Fruit fly (Drosophila melanogaster): ENCODE measurements around the gene Fhos.

The Fhos gene

dm6 chr3L:8823730-8824374, 70.4 kb downstream of the Fhos start (continued):
- 0 out of 2 replicates have a peak, but pooled peaks have one; percentile 27 for TF ChIP-seq CG17612 (GFP tag; IDR thresholded peaks at IDR 0.05)
- no peak for TF ChIP-seq disco-r (GFP tag; optimal IDR thresholded peaks at IDR 0.05)
- TF ChIP-seq CG34376 (GFP tag; optimal IDR thresholded peaks at IDR 0.05): no peak
- no peak for TF ChIP-seq run (tag; optimal IDR thresholded peaks at IDR 0.05)
- 0 out of 2 replicates have a peak, but pooled peaks have one; percentile 17 for TF ChIP-seq CG5953 (GFP tag; IDR thresholded peaks at IDR 0.05)
- peak; percentile 38 for TF ChIP-seq CG12659 (GFP tag; optimal IDR thresholded peaks at IDR 0.05)
- no peak for TF ChIP-seq CG6813 (GFP tag; optimal IDR thresholded peaks at IDR 0.05)
- no peak for TF ChIP-seq bowl (GFP tag; IDR thresholded peaks at IDR 0.05)
- TF ChIP-seq B-H2 (GFP tag; optimal IDR thresholded peaks at IDR 0.05): no peak
- no peak for TF ChIP-seq CG14050 (GFP tag; IDR thresholded peaks at IDR 0.05)
- no peak for TF ChIP-seq CG6683 (GFP tag; optimal IDR thresholded peaks at IDR 0.05)
- no peak for TF ChIP-seq vfl (GFP tag; optimal IDR thresholded peaks at IDR 0.05)
- TF ChIP-seq Camta (GFP tag; optimal IDR thresholded peaks at IDR 0.05): no peak
- TF ChIP-seq CG9437 (GFP tag; optimal IDR thresholded peaks at IDR 0.05): peak; percentile 17
- TF ChIP-seq Lpt (GFP tag; optimal IDR thresholded peaks at IDR 0.05): no peak
- TF ChIP-seq CG14860 (GFP tag; IDR thresholded peaks at IDR 0.05; ENCODE audit: partially characterized antibody): no peak
- TF ChIP-seq chinmo (GFP tag; IDR thresholded peaks at IDR 0.05; ENCODE audit: partially characterized antibody): no peak
- TF ChIP-seq org-1 (GFP tag; optimal IDR thresholded peaks at IDR 0.05): no peak
- no peak for TF ChIP-seq Eip74EF (GFP tag; optimal IDR thresholded peaks at IDR 0.05)
- no peak for TF ChIP-seq CG11723 (GFP tag; optimal IDR thresholded peaks at IDR 0.05)
- TF ChIP-seq grn (GFP tag; optimal IDR thresholded peaks at IDR 0.05): no peak
- TF ChIP-seq CG17568 (GFP tag; optimal IDR thresholded peaks at IDR 0.05): no peak
- TF ChIP-seq CG3838 (GFP tag; optimal IDR thresholded peaks at IDR 0.05): no peak
- TF ChIP-seq CG2889 (GFP tag; IDR thresholded peaks at IDR 0.05): 0 out of 3 replicates have a peak, but pooled peaks have one; percentile 51
- no peak for TF ChIP-seq CG33213 (GFP tag; optimal IDR thresholded peaks at IDR 0.05)
- peak; percentile 37 for TF ChIP-seq CG2202 (tag; optimal IDR thresholded peaks at IDR 0.05)
- TF ChIP-seq ase (GFP tag; IDR thresholded peaks at IDR 0.05): no peak
- peak; percentile 25 for TF ChIP-seq CHES-1-like (GFP tag; optimal IDR thresholded peaks at IDR 0.05)
- peak; percentile 24; the same call in 1 of the 2 replicates for TF ChIP-seq peb (GFP tag; IDR thresholded peaks at IDR 0.05)
- TF ChIP-seq wdn (GFP tag; IDR thresholded peaks at IDR 0.05): no peak
- 0 out of 2 replicates have a peak, but pooled peaks have one; percentile 29 for TF ChIP-seq Atf6 (GFP tag; IDR thresholded peaks at IDR 0.05)
- 0 out of 2 replicates have a peak, but pooled peaks have one; percentile 25 for TF ChIP-seq seq (GFP tag; IDR thresholded peaks at IDR 0.05)
- no peak for TF ChIP-seq HmgZ (tag; optimal IDR thresholded peaks at IDR 0.05)
- TF ChIP-seq D (optimal IDR thresholded peaks at IDR 0.05): no peak
- TF ChIP-seq D (GFP tag; optimal IDR thresholded peaks at IDR 0.05): peak; percentile 45
- peak; percentile 44; the same call in 1 of the 2 replicates for TF ChIP-seq CG32532 (GFP tag; IDR thresholded peaks at IDR 0.05)
- no peak for TF ChIP-seq HLH4C (GFP tag; IDR thresholded peaks at IDR 0.05; ENCODE audit: partially characterized antibody)
- TF ChIP-seq Sry-β (GFP tag; optimal IDR thresholded peaks at IDR 0.05): no peak
- TF ChIP-seq knrl (GFP tag; IDR thresholded peaks at IDR 0.05; ENCODE audit: partially characterized antibody): 0 out of 3 replicates have a peak, but pooled peaks have one; percentile 15
- TF ChIP-seq CG7745 (tag; optimal IDR thresholded peaks at IDR 0.05): no peak
- TF ChIP-seq abd-A (tag; optimal IDR thresholded peaks at IDR 0.05): no peak
- TF ChIP-seq CkIIα-i1 (GFP tag; IDR thresholded peaks at IDR 0.05): no peak
- TF ChIP-seq vvl (GFP tag; IDR thresholded peaks at IDR 0.05): peak; percentile 55
- no peak for TF ChIP-seq gro (GFP tag; optimal IDR thresholded peaks at IDR 0.05)
- TF ChIP-seq Atf3 (GFP tag; optimal IDR thresholded peaks at IDR 0.05): no peak
- TF ChIP-seq CG8944 (GFP tag; optimal IDR thresholded peaks at IDR 0.05): peak; percentile 16
- TF ChIP-seq CG4820 (GFP tag; optimal IDR thresholded peaks at IDR 0.05): peak; percentile 36
- TF ChIP-seq ara (GFP tag; IDR thresholded peaks at IDR 0.05): peak; percentile 50
- peak; percentile 8 for TF ChIP-seq Asciz (GFP tag; optimal IDR thresholded peaks at IDR 0.05)
- TF ChIP-seq Antp (GFP tag; optimal IDR thresholded peaks at IDR 0.05): no peak

Measured in whole organism, embryonic.